Fruit fly (Drosophila melanogaster) whole organism, prepupa: Measurements from ENCODE around the gene ind.

Experiments used
- Blimp-1 ChIP-seq: fragments of 200-800 bp; sonication (Bioruptor generic); optimal IDR thresholded peaks from 3 replicates; lab custom pipeline; 2017; ENCODE audit warnings: missing biosample characterization, missing genetic modification characterization, mild to moderate bottlenecking, moderate library complexity, missing genetic modification reagents
- CG10669 ChIP-seq: fragments of 200-800 bp; sonication (Bioruptor generic); optimal IDR thresholded peaks from 3 replicates; lab custom pipeline; 2018; ENCODE audit warnings: missing biosample characterization, mild to moderate bottlenecking, missing genetic modification characterization, moderate library complexity
- CG1621 ChIP-seq: fragments of 200-800 bp; sonication (Bioruptor generic); optimal IDR thresholded peaks from 3 replicates; lab custom pipeline; 2018; ENCODE audit warnings: missing biosample characterization, mild to moderate bottlenecking, missing genetic modification characterization
- CG6276 ChIP-seq: fragments of 200-800 bp; sonication (Bioruptor generic); optimal IDR thresholded peaks from 2 replicates; lab custom pipeline; 2017; ENCODE audit warnings: missing biosample characterization, mild to moderate bottlenecking, missing genetic modification characterization
- CG6792 ChIP-seq: fragments of 200-800 bp; sonication (Bioruptor generic); optimal IDR thresholded peaks from 3 replicates; lab custom pipeline; 2016; ENCODE audit warnings: missing biosample characterization, missing genetic modification characterization
- CG7368 ChIP-seq: fragments of 200-800 bp; sonication (Bioruptor generic); optimal IDR thresholded peaks from 3 replicates; lab custom pipeline; 2016; ENCODE audit warnings: missing biosample characterization, missing genetic modification characterization
- Sox102F ChIP-seq: fragments of 200-800 bp; sonication (Bioruptor generic); optimal IDR thresholded peaks from 2 replicates; lab custom pipeline; 2016; ENCODE audit warnings: missing biosample characterization, mild to moderate bottlenecking, missing genetic modification characterization
- Sox14 ChIP-seq: fragments of 200-800 bp; sonication (Bioruptor generic); optimal IDR thresholded peaks from 3 replicates; lab custom pipeline; 2016; ENCODE audit warnings: missing biosample characterization, missing genetic modification characterization
- Sox15 ChIP-seq: fragments of 200-800 bp; sonication (Bioruptor generic); optimal IDR thresholded peaks from 3 replicates; lab custom pipeline; 2016; ENCODE audit warnings: missing biosample characterization, missing genetic modification characterization
- acj6 ChIP-seq: fragments of 200-800 bp; sonication (Bioruptor generic); optimal IDR thresholded peaks from 3 replicates; lab custom pipeline; 2016; ENCODE audit warnings: missing biosample characterization, missing genetic modification characterization

dm6 chr3L:15050706-15051105 lies 7.0 kb upstream of the ind start, which contains the start of gene CG12310:
- TF ChIP-seq Sox14 = no peak
- TF ChIP-seq CG6276 (GFP tag; lab: Kevin White, UChicago) = no peak
- no peak for TF ChIP-seq CG6792 (GFP tag; lab: Kevin White, UChicago)
- TF ChIP-seq CG1621 = no peak
- no peak for TF ChIP-seq Sox102F
- no peak for TF ChIP-seq acj6 (GFP tag; lab: Kevin White, UChicago)
- no peak for TF ChIP-seq Blimp-1 (GFP tag; lab: Kevin White, UChicago)
- TF ChIP-seq CG7368 (GFP tag; lab: Kevin White, UChicago) = no peak
- TF ChIP-seq CG10669 (GFP tag; lab: Kevin White, UChicago) = no peak
- no peak for TF ChIP-seq Sox15
